Fruit fly (Drosophila melanogaster) whole organism, embryonic: ENCODE measurements around the gene galla-2.

Experiments
- Asciz ChIP-seq: fragments of 200-800 bp; sonication (Bioruptor generic); optimal IDR thresholded peaks from 2 replicates; lab custom pipeline; 2017; ENCODE audit warnings: missing biosample characterization, mild to moderate bottlenecking, missing genetic modification characterization, missing genetic modification reagents
- Atf-2 ChIP-seq: fragments of 200-800 bp; sonication (Bioruptor generic); optimal IDR thresholded peaks from 2 replicates; lab custom pipeline; 2016; ENCODE audit warnings: missing biosample characterization, missing genetic modification characterization
- BEAF-32 ChIP-seq: fragments of 200-800 bp; sonication (Bioruptor generic); optimal IDR thresholded peaks from 3 replicates; lab custom pipeline; 2017; ENCODE audit warnings: missing biosample characterization, missing genetic modification characterization, mild to moderate bottlenecking, moderate library complexity, missing genetic modification reagents
- CG10366 ChIP-seq: fragments of 200-800 bp; sonication (Bioruptor generic); IDR thresholded peaks from 2 replicates; pipeline ENCODE4 v1.3.6; 2022; ENCODE audit warnings: missing biosample characterization, missing genetic modification characterization
- CG11085 ChIP-seq: fragments of 200-800 bp; sonication (Bioruptor generic); IDR thresholded peaks from 2 replicates; pipeline ENCODE4 v1.3.6; 2022; ENCODE audit warnings: missing biosample characterization, missing genetic modification characterization
- CG12942 ChIP-seq: fragments of 200-800 bp; sonication (Bioruptor generic); optimal IDR thresholded peaks from 3 replicates; lab custom pipeline; 2016; ENCODE audit warnings: missing biosample characterization, missing genetic modification characterization
- CG14050 ChIP-seq: fragments of 200-800 bp; sonication (Bioruptor generic); IDR thresholded peaks from 3 replicates; pipeline ENCODE4 v1.3.6; 2022; ENCODE audit warnings: missing biosample characterization, missing genetic modification characterization
- CG15514 ChIP-seq: fragments of 200-800 bp; sonication (Bioruptor generic); optimal IDR thresholded peaks from 3 replicates; lab custom pipeline; 2017; ENCODE audit warnings: missing biosample characterization, missing genetic modification characterization, mild to moderate bottlenecking, moderate library complexity, missing genetic modification reagents
- CG16813 ChIP-seq: fragments of 200-800 bp; sonication (Bioruptor generic); IDR thresholded peaks from 3 replicates; pipeline ENCODE4 v1.3.6; 2022; ENCODE audit warnings: missing biosample characterization, missing genetic modification characterization; ENCODE audit not compliant: partially characterized antibody
- CG17385 ChIP-seq: fragments of 200-800 bp; sonication (Bioruptor generic); optimal IDR thresholded peaks from 3 replicates; lab custom pipeline; 2018; ENCODE audit warnings: missing biosample characterization, mild to moderate bottlenecking, missing genetic modification characterization
- CG2678 ChIP-seq: fragments of 200-800 bp; sonication (Bioruptor generic); optimal IDR thresholded peaks from 3 replicates; lab custom pipeline; 2019; ENCODE audit warnings: missing biosample characterization, mild to moderate bottlenecking, missing genetic modification characterization, moderate library complexity
- CG3163 ChIP-seq: fragments of 200-800 bp; sonication (Bioruptor generic); optimal IDR thresholded peaks from 3 replicates; lab custom pipeline; 2016; ENCODE audit warnings: missing biosample characterization, missing genetic modification characterization
- CG6272 ChIP-seq: fragments of 200-800 bp; sonication (Bioruptor generic); IDR thresholded peaks from 2 replicates; pipeline ENCODE4 v1.3.6; 2022; ENCODE audit warnings: missing biosample characterization, missing genetic modification characterization
- CG6654 ChIP-seq: fragments of 200-800 bp; sonication (Bioruptor generic); optimal IDR thresholded peaks from 2 replicates; lab custom pipeline; 2017; ENCODE audit warnings: missing biosample characterization, mild to moderate bottlenecking, missing genetic modification characterization
- CG8924 ChIP-seq: fragments of 200-800 bp; optimal IDR thresholded peaks from 3 replicates; lab custom pipeline; 2019; ENCODE audit warnings: missing biosample characterization, mild to moderate bottlenecking, missing genetic modification characterization, moderate library complexity
- Deaf1 ChIP-seq: fragments of 200-800 bp; optimal IDR thresholded peaks from 3 replicates; lab custom pipeline; 2019; ENCODE audit warnings: missing biosample characterization, mild to moderate bottlenecking, missing genetic modification characterization, moderate library complexity
- Fer3 ChIP-seq: fragments of 200-800 bp; sonication (Bioruptor generic); optimal IDR thresholded peaks from 2 replicates; lab custom pipeline; 2018; ENCODE audit warnings: missing biosample characterization, mild to moderate bottlenecking, missing genetic modification characterization, moderate library complexity
- GATAe ChIP-seq: fragments of 200-800 bp; sonication (Bioruptor generic); conservative IDR thresholded peaks from 2 replicates; pipeline ENCODE4 v1.3.6; 2022; ENCODE audit warnings: missing biosample characterization, missing genetic modification characterization
- HLH3B ChIP-seq: fragments of 200-800 bp; sonication (Bioruptor generic); IDR thresholded peaks from 2 replicates; pipeline ENCODE4 v1.3.6; 2022; ENCODE audit warnings: missing biosample characterization, missing genetic modification characterization
- Hmr ChIP-seq: fragments of 200-800 bp; sonication (Bioruptor generic); optimal IDR thresholded peaks from 3 replicates; lab custom pipeline; 2017; ENCODE audit warnings: mild to moderate bottlenecking, missing biosample characterization, missing genetic modification reagents, missing genetic modification characterization
- Hr3 ChIP-seq: fragments of 200-800 bp; sonication (Bioruptor generic); optimal IDR thresholded peaks from 3 replicates; lab custom pipeline; 2016; ENCODE audit warnings: missing biosample characterization, missing genetic modification characterization
- Jarid2 ChIP-seq: fragments of 200-800 bp; sonication (Bioruptor generic); optimal IDR thresholded peaks from 3 replicates; lab custom pipeline; 2017; ENCODE audit warnings: mild to moderate bottlenecking, missing biosample characterization, missing genetic modification reagents, missing genetic modification characterization
- Scr ChIP-seq: fragments of 200-800 bp; sonication (Bioruptor generic); IDR thresholded peaks from 2 replicates; pipeline ENCODE4 v1.3.6; 2022; ENCODE audit warnings: missing biosample characterization, missing genetic modification characterization; ENCODE audit not compliant: partially characterized antibody
- Six4 ChIP-seq: fragments of 200-800 bp; sonication (Bioruptor generic); optimal IDR thresholded peaks from 2 replicates; lab custom pipeline; 2016; ENCODE audit warnings: missing biosample characterization, missing genetic modification characterization
- Spps ChIP-seq: fragments of 200-800 bp; sonication (Bioruptor generic); optimal IDR thresholded peaks from 2 replicates; lab custom pipeline; 2018; ENCODE audit warnings: missing biosample characterization, mild to moderate bottlenecking, missing genetic modification characterization
- YL-1 ChIP-seq: fragments of 200-800 bp; sonication (Bioruptor generic); optimal IDR thresholded peaks from 3 replicates; lab custom pipeline; 2017; ENCODE audit warnings: missing biosample characterization, mild to moderate bottlenecking, missing genetic modification characterization
- abd-A ChIP-seq: fragments of 200-800 bp; sonication (Bioruptor generic); optimal IDR thresholded peaks from 3 replicates; lab custom pipeline; 2019; ENCODE audit warnings: missing biosample characterization, mild to moderate bottlenecking, missing genetic modification characterization, moderate library complexity
- amos ChIP-seq: fragments of 200-800 bp; sonication (Bioruptor generic); IDR thresholded peaks from 2 replicates; pipeline ENCODE4 v1.3.6; 2022; ENCODE audit warnings: missing biosample characterization, missing genetic modification characterization; ENCODE audit not compliant: partially characterized antibody
- az2 ChIP-seq: fragments of 200-800 bp; sonication (Bioruptor generic); optimal IDR thresholded peaks from 3 replicates; lab custom pipeline; 2016; ENCODE audit warnings: missing biosample characterization, missing genetic modification characterization
- cato ChIP-seq: fragments of 200-800 bp; sonication (Bioruptor generic); optimal IDR thresholded peaks from 2 replicates; lab custom pipeline; 2016; ENCODE audit warnings: missing biosample characterization, missing genetic modification characterization, borderline replicate concordance
- caup ChIP-seq: fragments of 200-800 bp; sonication (Bioruptor generic); optimal IDR thresholded peaks from 3 replicates; lab custom pipeline; 2017; ENCODE audit warnings: missing biosample characterization, mild to moderate bottlenecking, missing genetic modification characterization, moderate library complexity; ENCODE audit not compliant: severe bottlenecking
- corto ChIP-seq: fragments of 200-800 bp; sonication (Bioruptor generic); optimal IDR thresholded peaks from 2 replicates; lab custom pipeline; 2016; ENCODE audit warnings: missing biosample characterization, mild to moderate bottlenecking, missing genetic modification characterization, moderate library complexity
- eve ChIP-seq, 2 experiments: fragments of >200 bp; optimal IDR thresholded peaks; 2 replicates each; lab custom pipeline; 2017; ENCODE audit warnings: missing biosample characterization in 2 of 2, missing genetic modification characterization in 2 of 2
- gce ChIP-seq: fragments of 200-800 bp; sonication (Bioruptor generic); IDR thresholded peaks from 3 replicates; pipeline ENCODE4 v1.3.6; 2022; ENCODE audit warnings: missing biosample characterization, missing genetic modification characterization
- her ChIP-seq: fragments of 200-800 bp; sonication (Bioruptor generic); optimal IDR thresholded peaks from 2 replicates; lab custom pipeline; 2016; ENCODE audit warnings: missing biosample characterization, missing genetic modification characterization
- hkb ChIP-seq, 2 experiments: fragments of 200-800 bp in 1 of 2; fragments of >200 bp in 1 of 2; sonication (Bioruptor generic) in 1 of 2; IDR thresholded peaks in 1 of 2; optimal IDR thresholded peaks in 1 of 2; 2 replicates each; pipeline versions ENCODE4 v1.3.6 to Lab custom; 2017 to 2022; ENCODE audit warnings: missing biosample characterization in 1 of 2, missing genetic modification characterization in 1 of 2
- jigr1 ChIP-seq: fragments of 200-800 bp; sonication (Bioruptor generic); IDR thresholded peaks from 3 replicates; pipeline ENCODE4 v1.3.6; 2022; ENCODE audit warnings: missing biosample characterization, missing genetic modification characterization
- lola ChIP-seq, 3 experiments: fragments of >200 bp in 2 of 3; fragments of 200-800 bp in 1 of 3; sonication (Bioruptor generic) in 1 of 3; optimal IDR thresholded peaks; 2 replicates each; lab custom pipeline; 2017 to 2019; ENCODE audit warnings: missing biosample characterization in 3 of 3, missing genetic modification characterization in 3 of 3, mild to moderate bottlenecking in 1 of 3, moderate library complexity in 1 of 3
- lov ChIP-seq, 2 experiments: fragments of 200-800 bp in 1 of 2; fragments of >200 bp in 1 of 2; sonication (Bioruptor generic) in 1 of 2; IDR thresholded peaks in 1 of 2; optimal IDR thresholded peaks in 1 of 2; 2 replicates in 1 of 2; 3 replicates in 1 of 2; pipeline versions ENCODE4 v1.3.6 to Lab custom; 2017 to 2022; ENCODE audit warnings: missing biosample characterization in 1 of 2, missing genetic modification characterization in 1 of 2
- maf-S ChIP-seq: fragments of 200-800 bp; sonication (Bioruptor generic); optimal IDR thresholded peaks from 2 replicates; lab custom pipeline; 2016; ENCODE audit warnings: missing biosample characterization, missing genetic modification characterization
- pita ChIP-seq: fragments of 200-800 bp; sonication (Bioruptor generic); optimal IDR thresholded peaks from 2 replicates; lab custom pipeline; 2017; ENCODE audit warnings: missing biosample characterization, mild to moderate bottlenecking, missing genetic modification characterization
- run ChIP-seq: fragments of 200-800 bp; sonication (Bioruptor generic); optimal IDR thresholded peaks from 3 replicates; lab custom pipeline; 2018; ENCODE audit warnings: missing biosample characterization, mild to moderate bottlenecking, missing genetic modification characterization
- sim ChIP-seq: fragments of 200-800 bp; sonication (Bioruptor generic); IDR thresholded peaks from 2 replicates; pipeline ENCODE4 v1.3.6; 2022; ENCODE audit warnings: missing biosample characterization, missing genetic modification characterization
- slou ChIP-seq: fragments of 200-800 bp; sonication (Bioruptor generic); optimal IDR thresholded peaks from 3 replicates; lab custom pipeline; 2016; ENCODE audit warnings: missing biosample characterization, missing genetic modification characterization
- so ChIP-seq: fragments of 200-800 bp; sonication (Bioruptor generic); IDR thresholded peaks from 3 replicates; pipeline ENCODE4 v1.3.6; 2022; ENCODE audit warnings: missing biosample characterization, missing genetic modification characterization
- sqz ChIP-seq: fragments of 200-800 bp; sonication (Bioruptor generic); optimal IDR thresholded peaks from 3 replicates; lab custom pipeline; 2018; ENCODE audit warnings: missing biosample characterization, mild to moderate bottlenecking, missing genetic modification characterization
- stc ChIP-seq: fragments of 200-800 bp; sonication (Bioruptor generic); IDR thresholded peaks from 2 replicates; pipeline ENCODE4 v1.3.6; 2022; ENCODE audit warnings: missing biosample characterization, missing genetic modification characterization
- tgo ChIP-seq: fragments of 200-800 bp; sonication (Bioruptor generic); IDR thresholded peaks from 3 replicates; pipeline ENCODE4 v1.3.6; 2022; ENCODE audit warnings: missing biosample characterization, missing genetic modification characterization

Gene galla-2

dm6 chr3L:10893156-10893784 is 10.6 kb downstream of the galla-2 start (continued):
- peak; percentile 45 for TF ChIP-seq CG17385 (GFP tag; lab: Kevin White, UChicago)
- TF ChIP-seq caup: peak; percentile 2
- peak; percentile 5 for TF ChIP-seq Six4
- no peak for TF ChIP-seq pita (GFP tag; lab: Kevin White, UChicago)
- no peak for TF ChIP-seq Jarid2 (GFP tag; lab: Kevin White, UChicago)
- TF ChIP-seq Hr3 (GFP tag; lab: Kevin White, UChicago): peak; percentile 18
- no peak for TF ChIP-seq hkb (optimal IDR thresholded peaks at IDR 0.05; lab: Kevin White, UChicago)
- TF ChIP-seq hkb (GFP tag; IDR thresholded peaks at IDR 0.05; lab: Robert Waterston, UW): 0 out of 2 replicates have a peak, but pooled peaks have one; percentile 21
- peak; percentile 39 for TF ChIP-seq Deaf1 (tag; lab: Kevin White, UChicago)
- TF ChIP-seq slou (GFP tag; lab: Kevin White, UChicago): no peak
- no peak for TF ChIP-seq CG16813 (GFP tag; lab: Robert Waterston, UW)
- peak; percentile 4 for TF ChIP-seq sqz
- peak; percentile 15 for TF ChIP-seq Asciz
- TF ChIP-seq Atf-2: no peak
- TF ChIP-seq CG8924 (tag; lab: Kevin White, UChicago): peak; percentile 81
- TF ChIP-seq tgo (GFP tag; lab: Robert Waterston, UW): peak; percentile 58; the same call in 2 of the 3 replicates
- TF ChIP-seq lov (optimal IDR thresholded peaks at IDR 0.05; lab: Kevin White, UChicago): no peak
- no peak for TF ChIP-seq lov (GFP tag; IDR thresholded peaks at IDR 0.05; lab: Robert Waterston, UW)
- TF ChIP-seq HLH3B (GFP tag; lab: Robert Waterston, UW): peak; percentile 23; the same call in 1 of the 2 replicates
- TF ChIP-seq GATAe: no peak
- TF ChIP-seq Scr (GFP tag; lab: Robert Waterston, UW): no peak
- TF ChIP-seq CG3163: no peak
- TF ChIP-seq jigr1: no peak
- no peak for TF ChIP-seq stc
- no peak for TF ChIP-seq CG12942
- TF ChIP-seq Spps: no peak
- TF ChIP-seq cato (GFP tag; lab: Kevin White, UChicago): no peak
- peak; percentile 90 for TF ChIP-seq abd-A (tag; lab: Kevin White, UChicago)
- TF ChIP-seq Fer3 (tag; lab: Kevin White, UChicago): peak; percentile 41
- no peak for TF ChIP-seq CG6272 (GFP tag; lab: Robert Waterston, UW)
- no peak for TF ChIP-seq CG14050 (GFP tag; lab: Robert Waterston, UW)
- TF ChIP-seq gce (GFP tag; lab: Robert Waterston, UW): no peak
- no peak for TF ChIP-seq run
- TF ChIP-seq lola (GFP tag; optimal IDR thresholded peaks at IDR 0.05; lab: Kevin White, UChicago): peak in 1 of 3 experiments; percentile 45
- TF ChIP-seq Hmr: peak; percentile 49
- peak; percentile 7 for TF ChIP-seq az2 (GFP tag; lab: Kevin White, UChicago)
- no peak for TF ChIP-seq corto (GFP tag; lab: Kevin White, UChicago)
- no peak for TF ChIP-seq her (GFP tag; lab: Kevin White, UChicago)
- peak; percentile 80 for TF ChIP-seq CG2678
- no peak for TF ChIP-seq BEAF-32
- no peak for TF ChIP-seq sim (GFP tag; lab: Robert Waterston, UW)
- TF ChIP-seq YL-1: no peak
- TF ChIP-seq CG10366 (GFP tag; lab: Robert Waterston, UW): 0 out of 2 replicates have a peak, but pooled peaks have one; percentile 25
- no peak for TF ChIP-seq eve (GFP tag; optimal IDR thresholded peaks at IDR 0.05; lab: Kevin White, UChicago)
- TF ChIP-seq CG6654 (GFP tag; lab: Kevin White, UChicago): no peak
- TF ChIP-seq amos: no peak; the same call in 1 of the 2 replicates
- TF ChIP-seq CG11085: no peak
- no peak for TF ChIP-seq so (GFP tag; lab: Robert Waterston, UW)
- TF ChIP-seq maf-S (GFP tag; lab: Kevin White, UChicago): no peak
- no peak for TF ChIP-seq CG15514
